Fruit fly (Drosophila melanogaster) whole organism, prepupa: Measurements from ENCODE around the gene CG14642.

Source experiments
- CG11762 ChIP-seq: fragments of 200-800 bp; sonication (Bioruptor generic); optimal IDR thresholded peaks from 3 replicates; lab custom pipeline; 2016; ENCODE audit warnings: missing biosample characterization, missing genetic modification characterization; ENCODE audit not compliant: insufficient read depth
- CG11902 ChIP-seq: fragments of 200-800 bp; sonication (Bioruptor generic); optimal IDR thresholded peaks from 3 replicates; lab custom pipeline; 2016; ENCODE audit warnings: missing biosample characterization, missing genetic modification characterization
- CG16779 ChIP-seq: fragments of 200-800 bp; sonication (Bioruptor generic); optimal IDR thresholded peaks from 3 replicates; lab custom pipeline; 2017; ENCODE audit warnings: missing biosample characterization, mild to moderate bottlenecking, missing genetic modification characterization
- CG32006 ChIP-seq: fragments of 200-800 bp; sonication (Bioruptor generic); optimal IDR thresholded peaks from 3 replicates; lab custom pipeline; 2017; ENCODE audit warnings: missing biosample characterization, mild to moderate bottlenecking, missing genetic modification characterization
- CG4318 ChIP-seq: fragments of 200-800 bp; sonication (Bioruptor generic); optimal IDR thresholded peaks from 3 replicates; lab custom pipeline; 2017; ENCODE audit warnings: missing biosample characterization, mild to moderate bottlenecking, missing genetic modification characterization
- CG8119 ChIP-seq: fragments of 200-800 bp; sonication (Bioruptor generic); IDR thresholded peaks from 3 replicates; pipeline ENCODE4 v1.3.6; 2022; ENCODE audit warnings: missing biosample characterization, missing genetic modification characterization
- Eip75B ChIP-seq: fragments of 200-800 bp; sonication (Bioruptor generic); optimal IDR thresholded peaks from 3 replicates; lab custom pipeline; 2016; ENCODE audit warnings: missing biosample characterization, missing genetic modification characterization
- Hr39 ChIP-seq: fragments of 200-800 bp; sonication (Bioruptor generic); optimal IDR thresholded peaks from 2 replicates; lab custom pipeline; 2016; ENCODE audit warnings: missing biosample characterization, missing genetic modification characterization
- Sox102F ChIP-seq: fragments of 200-800 bp; sonication (Bioruptor generic); optimal IDR thresholded peaks from 2 replicates; lab custom pipeline; 2016; ENCODE audit warnings: missing biosample characterization, mild to moderate bottlenecking, missing genetic modification characterization
- acj6 ChIP-seq: fragments of 200-800 bp; sonication (Bioruptor generic); optimal IDR thresholded peaks from 3 replicates; lab custom pipeline; 2016; ENCODE audit warnings: missing biosample characterization, missing genetic modification characterization
- dac ChIP-seq: fragments of 200-800 bp; sonication (Bioruptor generic); optimal IDR thresholded peaks from 2 replicates; lab custom pipeline; 2017; ENCODE audit warnings: missing biosample characterization, mild to moderate bottlenecking, missing genetic modification characterization
- ss ChIP-seq, 2 experiments: fragments of 200-800 bp; sonication (Bioruptor generic); optimal IDR thresholded peaks; 2 replicates in 1 of 2; 3 replicates in 1 of 2; lab custom pipeline; 2017 to 2018; ENCODE audit warnings: mild to moderate bottlenecking in 2 of 2, missing biosample characterization in 2 of 2, missing genetic modification characterization in 2 of 2, moderate library complexity in 1 of 2

dm6 chr3R:4281119-4281861 is 38.8 kb upstream of the CG14642 start:
- TF ChIP-seq acj6 (GFP tag; lab: Kevin White, UChicago) (no peak), CG32006 (GFP tag; lab: Kevin White, UChicago) (no peak), ss (GFP tag; optimal IDR thresholded peaks at IDR 0.05; lab: Kevin White, UChicago) (no peak), CG11762 (GFP tag; lab: Kevin White, UChicago) (no peak), dac (no peak), Sox102F (GFP tag; lab: Kevin White, UChicago) (no peak), CG16779 (no peak), Hr39 (GFP tag; lab: Kevin White, UChicago) (no peak), CG4318 (GFP tag; lab: Kevin White, UChicago) (no peak), CG11902 (no peak), Eip75B (GFP tag; lab: Kevin White, UChicago) (no peak), CG8119 (GFP tag; lab: Robert Waterston, UW) (no peak)
